Worm (Caenorhabditis elegans): Measurements from ENCODE around the gene egl-3.

DNA sequence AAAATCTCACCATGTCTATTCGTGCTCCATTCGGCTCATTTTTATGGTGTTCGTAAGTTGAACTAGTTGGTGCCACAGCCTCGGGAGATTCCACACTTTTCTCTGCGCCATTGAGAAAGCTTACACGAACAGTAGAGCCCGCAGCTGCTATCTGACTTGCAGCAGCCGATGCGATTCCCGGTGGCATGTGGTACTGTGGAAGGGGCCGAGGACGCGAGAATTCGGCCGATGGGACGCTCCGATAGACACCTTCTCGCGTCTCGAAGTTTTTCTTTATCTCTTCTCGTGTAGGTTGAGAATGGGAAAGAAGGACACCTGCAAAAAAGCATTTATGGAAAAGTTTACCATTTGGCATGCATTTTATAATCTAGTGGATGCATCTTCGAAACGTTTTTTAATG, 40.3 kb downstream of the egl-3 start:
- TF ChIP-seq klf-2 (GFP tag; conservative IDR thresholded peaks at IDR 0.05) (no peak), T22C8.4 (GFP tag; IDR thresholded peaks at IDR 0.05) (no peak), flt-1 (GFP tag; IDR thresholded peaks at IDR 0.05) (no peak), med-1 (GFP tag; optimal IDR thresholded peaks at IDR 0.05; ENCODE audit: insufficient read depth) (no peak), ref-1 (GFP tag; conservative IDR thresholded peaks at IDR 0.05) (no peak), ztf-29 (GFP tag; IDR thresholded peaks at IDR 0.05) (no peak), ztf-23 (GFP tag; IDR thresholded peaks at IDR 0.05) (no peak)
